Fruit fly (Drosophila melanogaster): ENCODE data around the gene CG6067.

- TF ChIP-seq CG16779 (tag; optimal IDR thresholded peaks at IDR 0.05) (no peak), CG3919 (GFP tag; optimal IDR thresholded peaks at IDR 0.05) (no peak), Lpt (GFP tag; optimal IDR thresholded peaks at IDR 0.05) (no peak), Eip75B (GFP tag; optimal IDR thresholded peaks at IDR 0.05) (no peak), cyc (GFP tag; optimal IDR thresholded peaks at IDR 0.05) (no peak), svp (GFP tag) (peak; percentile 94), Sox15 (GFP tag; optimal IDR thresholded peaks at IDR 0.05) (no peak), Hr4 (GFP tag; optimal IDR thresholded peaks at IDR 0.05) (no peak), topi (GFP tag; optimal IDR thresholded peaks at IDR 0.05) (no peak), acj6 (GFP tag; optimal IDR thresholded peaks at IDR 0.05) (no peak), fd59A (GFP tag; optimal IDR thresholded peaks at IDR 0.05) (no peak)
These were observed 1.4 kb downstream of the CG6067 start for dm6 chrX:5956646-5957441.
